Fruit fly (Drosophila melanogaster): ENCODE measurements around the gene Mlc1.

- TF ChIP-seq cnc (optimal IDR thresholded peaks at IDR 0.05) (no peak), pad (GFP tag; optimal IDR thresholded peaks at IDR 0.05) (no peak), CG33017 (tag; optimal IDR thresholded peaks at IDR 0.05) (no peak), Clk (GFP tag; optimal IDR thresholded peaks at IDR 0.05) (no peak), CG12768 (GFP tag; optimal IDR thresholded peaks at IDR 0.05) (no peak), Hr96 (GFP tag; optimal IDR thresholded peaks at IDR 0.05) (no peak)
Observed at dm6 chr3R:27643080-27643479, 16.9 kb downstream of the Mlc1 start.
